Fruit fly (Drosophila melanogaster) whole organism, prepupa: Measurements from ENCODE around the gene CG1024.
A peak's percentile ranks its signal among the peaks of the same experiment; 100 is the strongest.

Source experiments
- Blimp-1 ChIP-seq: fragments of 200-800 bp; sonication (Bioruptor generic); optimal IDR thresholded peaks from 3 replicates; lab custom pipeline; 2017; ENCODE audit warnings: missing biosample characterization, missing genetic modification characterization, mild to moderate bottlenecking, moderate library complexity, missing genetic modification reagents
- CG11762 ChIP-seq: fragments of 200-800 bp; sonication (Bioruptor generic); optimal IDR thresholded peaks from 3 replicates; lab custom pipeline; 2016; ENCODE audit warnings: missing biosample characterization, missing genetic modification characterization; ENCODE audit not compliant: insufficient read depth
- CG11902 ChIP-seq: fragments of 200-800 bp; sonication (Bioruptor generic); optimal IDR thresholded peaks from 3 replicates; lab custom pipeline; 2016; ENCODE audit warnings: missing biosample characterization, missing genetic modification characterization
- CG1621 ChIP-seq: fragments of 200-800 bp; sonication (Bioruptor generic); optimal IDR thresholded peaks from 3 replicates; lab custom pipeline; 2018; ENCODE audit warnings: missing biosample characterization, mild to moderate bottlenecking, missing genetic modification characterization
- CG16779 ChIP-seq: fragments of 200-800 bp; sonication (Bioruptor generic); optimal IDR thresholded peaks from 3 replicates; lab custom pipeline; 2017; ENCODE audit warnings: missing biosample characterization, mild to moderate bottlenecking, missing genetic modification characterization
- CG31627 ChIP-seq: fragments of 200-800 bp; sonication (Bioruptor generic); optimal IDR thresholded peaks from 3 replicates; lab custom pipeline; 2016; ENCODE audit warnings: missing biosample characterization, missing genetic modification characterization
- CG32006 ChIP-seq: fragments of 200-800 bp; sonication (Bioruptor generic); optimal IDR thresholded peaks from 3 replicates; lab custom pipeline; 2017; ENCODE audit warnings: missing biosample characterization, mild to moderate bottlenecking, missing genetic modification characterization
- CG34406 ChIP-seq: fragments of 200-800 bp; sonication (Bioruptor generic); optimal IDR thresholded peaks from 3 replicates; lab custom pipeline; 2016; ENCODE audit warnings: missing biosample characterization, missing genetic modification characterization
- CG3919 ChIP-seq: fragments of 200-800 bp; sonication (Bioruptor generic); optimal IDR thresholded peaks from 3 replicates; lab custom pipeline; 2016; ENCODE audit warnings: missing biosample characterization, missing genetic modification characterization
- CG6276 ChIP-seq: fragments of 200-800 bp; sonication (Bioruptor generic); optimal IDR thresholded peaks from 2 replicates; lab custom pipeline; 2017; ENCODE audit warnings: missing biosample characterization, mild to moderate bottlenecking, missing genetic modification characterization
- CG6792 ChIP-seq: fragments of 200-800 bp; sonication (Bioruptor generic); optimal IDR thresholded peaks from 3 replicates; lab custom pipeline; 2016; ENCODE audit warnings: missing biosample characterization, missing genetic modification characterization
- CG6808 ChIP-seq: fragments of 200-800 bp; sonication (Bioruptor generic); optimal IDR thresholded peaks from 3 replicates; lab custom pipeline; 2017; ENCODE audit warnings: missing biosample characterization, missing genetic modification characterization, mild to moderate bottlenecking, moderate library complexity, missing genetic modification reagents
- CG6854 ChIP-seq: fragments of 200-800 bp; sonication (Bioruptor generic); optimal IDR thresholded peaks from 2 replicates; lab custom pipeline; 2017; ENCODE audit warnings: missing biosample characterization, mild to moderate bottlenecking, missing genetic modification characterization
- CG7368 ChIP-seq: fragments of 200-800 bp; sonication (Bioruptor generic); optimal IDR thresholded peaks from 3 replicates; lab custom pipeline; 2016; ENCODE audit warnings: missing biosample characterization, missing genetic modification characterization
- CG8632 ChIP-seq: fragments of 200-800 bp; sonication (Bioruptor generic); optimal IDR thresholded peaks from 3 replicates; lab custom pipeline; 2016; ENCODE audit warnings: missing biosample characterization, missing genetic modification characterization
- Eip75B ChIP-seq: fragments of 200-800 bp; sonication (Bioruptor generic); optimal IDR thresholded peaks from 3 replicates; lab custom pipeline; 2016; ENCODE audit warnings: missing biosample characterization, missing genetic modification characterization
- Eip78C ChIP-seq: fragments of 200-800 bp; sonication (Bioruptor generic); peaks from one replicate; lab custom pipeline; 2016; ENCODE audit warnings: missing biosample characterization, missing genetic modification characterization
- Eip93F ChIP-seq: fragments of 200-800 bp; sonication (Bioruptor generic); optimal IDR thresholded peaks from 2 replicates; lab custom pipeline; 2016; ENCODE audit warnings: missing biosample characterization, mild to moderate bottlenecking, missing genetic modification characterization
- Hr4 ChIP-seq: fragments of 200-800 bp; sonication (Bioruptor generic); optimal IDR thresholded peaks from 3 replicates; lab custom pipeline; 2016; ENCODE audit warnings: missing biosample characterization, missing genetic modification characterization
- Lpt ChIP-seq: fragments of 200-800 bp; sonication (Bioruptor generic); optimal IDR thresholded peaks from 3 replicates; lab custom pipeline; 2016; ENCODE audit warnings: missing biosample characterization, missing genetic modification characterization
- Met ChIP-seq: fragments of 200-800 bp; sonication (Bioruptor generic); optimal IDR thresholded peaks from 3 replicates; lab custom pipeline; 2016; ENCODE audit warnings: missing biosample characterization, missing genetic modification characterization
- OdsH ChIP-seq: fragments of 200-800 bp; sonication (Bioruptor generic); optimal IDR thresholded peaks from 3 replicates; lab custom pipeline; 2016; ENCODE audit warnings: missing biosample characterization, missing genetic modification characterization
- Sox14 ChIP-seq: fragments of 200-800 bp; sonication (Bioruptor generic); optimal IDR thresholded peaks from 3 replicates; lab custom pipeline; 2016; ENCODE audit warnings: missing biosample characterization, missing genetic modification characterization
- Sox15 ChIP-seq: fragments of 200-800 bp; sonication (Bioruptor generic); optimal IDR thresholded peaks from 3 replicates; lab custom pipeline; 2016; ENCODE audit warnings: missing biosample characterization, missing genetic modification characterization
- achi ChIP-seq: fragments of 200-800 bp; sonication (Bioruptor generic); optimal IDR thresholded peaks from 3 replicates; lab custom pipeline; 2016; ENCODE audit warnings: missing biosample characterization, missing genetic modification characterization
- dac ChIP-seq: fragments of 200-800 bp; sonication (Bioruptor generic); optimal IDR thresholded peaks from 2 replicates; lab custom pipeline; 2017; ENCODE audit warnings: missing biosample characterization, mild to moderate bottlenecking, missing genetic modification characterization
- esn ChIP-seq: fragments of 200-800 bp; sonication (Bioruptor generic); optimal IDR thresholded peaks from 2 replicates; lab custom pipeline; 2016; ENCODE audit warnings: missing biosample characterization, mild to moderate bottlenecking, missing genetic modification characterization, moderate library complexity
- fd59A ChIP-seq: fragments of 200-800 bp; sonication (Bioruptor generic); optimal IDR thresholded peaks from 2 replicates; lab custom pipeline; 2017; ENCODE audit warnings: missing biosample characterization, mild to moderate bottlenecking, missing genetic modification characterization, missing genetic modification reagents
- fkh ChIP-seq: fragments of 200-800 bp; sonication (Bioruptor generic); optimal IDR thresholded peaks from 3 replicates; lab custom pipeline; 2017; ENCODE audit warnings: missing biosample characterization, mild to moderate bottlenecking, missing genetic modification characterization, moderate library complexity
- lz ChIP-seq: fragments of 200-800 bp; sonication (Bioruptor generic); optimal IDR thresholded peaks from 3 replicates; lab custom pipeline; 2016; ENCODE audit warnings: missing biosample characterization, missing genetic modification characterization
- ss ChIP-seq, 2 experiments: fragments of 200-800 bp; sonication (Bioruptor generic); optimal IDR thresholded peaks; 2 replicates in 1 of 2; 3 replicates in 1 of 2; lab custom pipeline; 2017 to 2018; ENCODE audit warnings: mild to moderate bottlenecking in 2 of 2, missing biosample characterization in 2 of 2, missing genetic modification characterization in 2 of 2, moderate library complexity in 1 of 2
- svp ChIP-seq: fragments of 200-800 bp; sonication (Bioruptor generic); peaks from one replicate; lab custom pipeline; 2016; ENCODE audit warnings: missing biosample characterization, missing genetic modification characterization
- topi ChIP-seq: fragments of 200-800 bp; sonication (Bioruptor generic); optimal IDR thresholded peaks from 3 replicates; lab custom pipeline; 2016; ENCODE audit warnings: missing biosample characterization, missing genetic modification characterization
- vri ChIP-seq: fragments of 200-800 bp; sonication (Bioruptor generic); optimal IDR thresholded peaks from 3 replicates; lab custom pipeline; 2016; ENCODE audit warnings: missing biosample characterization, mild to moderate bottlenecking, missing genetic modification characterization

Gene CG1024

DNA sequence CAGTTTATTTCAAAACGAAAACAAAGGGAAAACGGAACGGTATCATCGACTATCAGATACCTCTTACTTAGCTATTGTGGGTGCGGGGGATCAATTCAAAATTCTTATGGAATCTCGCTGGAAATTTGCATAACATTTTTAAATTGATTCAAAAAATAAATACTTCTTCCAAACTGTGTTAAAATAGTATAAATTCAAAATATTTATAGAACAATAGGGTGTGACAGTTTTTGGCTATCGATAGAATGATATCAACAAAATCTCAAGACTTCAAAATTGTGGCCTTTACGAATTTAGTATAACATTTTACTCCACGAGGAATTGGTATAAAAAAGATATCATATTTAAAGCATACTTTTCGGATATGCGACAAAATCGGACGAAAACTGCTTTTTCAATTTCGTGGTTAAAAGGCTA, 8.3 kb upstream of the CG1024 start:
- TF ChIP-seq Blimp-1 (GFP tag; lab: Kevin White, UChicago), result no peak
- peak; percentile 39 for TF ChIP-seq Eip78C
- peak; percentile 7 for TF ChIP-seq Eip93F
- TF ChIP-seq CG11902, result no peak
- no peak for TF ChIP-seq CG6808

- TF ChIP-seq ss (GFP tag; optimal IDR thresholded peaks at IDR 0.05; lab: Kevin White, UChicago) (no peak), Blimp-1 (GFP tag; lab: Kevin White, UChicago) (no peak), fkh (GFP tag; lab: Kevin White, UChicago) (no peak), OdsH (GFP tag; lab: Kevin White, UChicago) (no peak), CG32006 (GFP tag; lab: Kevin White, UChicago) (no peak), Sox15 (no peak), Hr4 (GFP tag; lab: Kevin White, UChicago) (no peak), svp (GFP tag; lab: Kevin White, UChicago) (no peak), dac (no peak)
Measured at dm6 chr3R:6383466-6383769, 3.3 kb upstream of the CG1024 start.

dm6 chr3R:6382733-6383465, 2.8 kb upstream of the CG1024 start, which contains the start of gene gzl:
Gene gzl (plus strand): TSS chr3R:6382914.
- TF ChIP-seq esn (GFP tag; lab: Kevin White, UChicago) (peak; percentile 1), Sox14 (peak; percentile 13), Blimp-1 (GFP tag; lab: Kevin White, UChicago) (no peak), Eip75B (GFP tag; lab: Kevin White, UChicago) (no peak), ss (GFP tag; optimal IDR thresholded peaks at IDR 0.05; lab: Kevin White, UChicago) (peak in 1 of 2 experiments; percentile 46)

dm6 chr3R:6381784-6382183, 1.7 kb upstream of the CG1024 start:
- TF ChIP-seq CG6276 (no peak), CG6854 (no peak), Eip78C (no peak), fd59A (no peak), CG8632 (GFP tag; lab: Kevin White, UChicago) (no peak), CG11762 (no peak), CG6792 (no peak), CG34406 (GFP tag; lab: Kevin White, UChicago) (no peak), Met (GFP tag; lab: Kevin White, UChicago) (no peak), CG16779 (tag; lab: Kevin White, UChicago) (no peak), achi (no peak), topi (GFP tag; lab: Kevin White, UChicago) (no peak), CG31627 (GFP tag; lab: Kevin White, UChicago) (no peak), CG1621 (tag; lab: Kevin White, UChicago) (no peak), CG7368 (GFP tag; lab: Kevin White, UChicago) (no peak)

DNA sequence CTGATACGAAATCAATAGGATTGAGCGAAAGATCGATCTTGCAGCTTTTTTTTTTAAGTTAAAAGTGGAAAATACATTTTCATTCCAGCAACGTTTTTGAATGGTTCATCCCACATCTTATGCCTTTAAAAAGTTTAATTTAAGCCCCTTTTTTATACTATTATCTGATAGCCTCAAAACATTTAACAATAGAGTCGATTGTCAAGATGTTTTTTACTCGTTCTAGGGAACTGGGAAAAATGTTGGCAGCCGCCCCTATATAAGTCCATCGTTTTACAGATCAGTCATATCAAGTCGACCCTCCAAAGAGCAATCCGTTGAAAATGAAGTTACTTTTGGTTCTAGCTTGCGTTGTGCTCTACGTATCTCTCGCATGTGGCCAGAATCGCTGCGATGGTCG, 2.6 kb downstream of the CG1024 start, which contains the start of gene CG42537:
Gene CG42537, plus strand, starts transcription at position 301 of the 400 bp plus-strand sequence.
- TF ChIP-seq Hr4 (GFP tag; lab: Kevin White, UChicago) (no peak), CG3919 (GFP tag; lab: Kevin White, UChicago) (no peak), lz (GFP tag; lab: Kevin White, UChicago) (no peak), Lpt (GFP tag; lab: Kevin White, UChicago) (no peak), vri (GFP tag; lab: Kevin White, UChicago) (no peak)
- TF ChIP-seq, all 60 proteins: peak for 0
